Fruit fly (Drosophila melanogaster) whole organism, embryonic: ENCODE data around the gene CG15047.

Experiments used
- CG15269 ChIP-seq: fragments of 200-800 bp; sonication (Bioruptor generic); optimal IDR thresholded peaks from 2 replicates; lab custom pipeline; 2018; ENCODE audit warnings: missing biosample characterization, mild to moderate bottlenecking, missing genetic modification characterization, moderate library complexity
- CG4854 ChIP-seq: fragments of 200-800 bp; sonication (Bioruptor generic); optimal IDR thresholded peaks from 2 replicates; lab custom pipeline; 2016; ENCODE audit warnings: missing biosample characterization, missing genetic modification characterization, inconsistent platforms
- CHES-1-like ChIP-seq: fragments of 200-800 bp; sonication (Bioruptor generic); optimal IDR thresholded peaks from 2 replicates; lab custom pipeline; 2016; ENCODE audit warnings: missing biosample characterization, missing genetic modification characterization
- Dll ChIP-seq: fragments of 200-800 bp; sonication (Bioruptor generic); IDR thresholded peaks from 4 replicates; pipeline ENCODE4 v1.3.6; 2022; ENCODE audit warnings: missing biosample characterization, missing genetic modification characterization; ENCODE audit not compliant: partially characterized antibody
- E2f1 ChIP-seq: fragments of 200-800 bp; sonication (Bioruptor generic); IDR thresholded peaks from 2 replicates; pipeline ENCODE4 v1.3.6; 2022; ENCODE audit warnings: missing biosample characterization, missing genetic modification characterization
- Ets65A ChIP-seq: fragments of 200-800 bp; sonication (Bioruptor generic); peaks from one replicate; lab custom pipeline; 2016; ENCODE audit warnings: missing biosample characterization, missing genetic modification characterization
- insv ChIP-seq, 2 experiments: fragments of 200-800 bp; sonication (Bioruptor generic); optimal IDR thresholded peaks; 3 replicates each; lab custom pipeline; 2016 to 2018; ENCODE audit warnings: missing biosample characterization in 2 of 2, missing genetic modification characterization in 2 of 2
- zen ChIP-seq: fragments of 200-800 bp; sonication (Bioruptor generic); optimal IDR thresholded peaks from 3 replicates; lab custom pipeline; 2018; ENCODE audit warnings: missing biosample characterization, mild to moderate bottlenecking, missing genetic modification characterization, moderate library complexity

DNA sequence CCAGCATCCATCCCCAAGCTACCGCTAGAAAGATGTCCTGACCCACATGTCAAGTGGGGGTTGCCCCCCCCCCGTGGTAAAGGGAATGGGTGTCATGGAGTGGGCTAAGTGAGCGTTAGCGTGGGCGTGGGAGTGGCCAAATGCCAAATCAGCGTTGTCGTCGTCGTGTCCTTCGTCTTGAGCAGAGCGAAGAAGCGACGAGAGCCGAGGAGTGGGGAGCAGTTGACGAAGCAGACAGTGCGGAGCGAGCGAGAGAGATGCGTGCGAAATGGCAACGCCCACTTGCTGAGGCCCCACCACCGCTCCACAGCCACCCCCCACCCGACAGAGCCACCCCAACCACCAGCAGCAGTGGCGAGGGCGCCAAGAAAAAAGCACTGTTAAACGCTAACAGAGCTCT is 46.7 kb downstream of the CG15047 start:
- TF ChIP-seq Ets65A (GFP tag; lab: Kevin White, UChicago) (no peak), E2f1 (no peak), Dll (no peak), insv (GFP tag; optimal IDR thresholded peaks at IDR 0.05; lab: Kevin White, UChicago) (no peak), CHES-1-like (GFP tag; lab: Kevin White, UChicago) (no peak), zen (tag; lab: Kevin White, UChicago) (no peak), CG15269 (tag; lab: Kevin White, UChicago) (no peak), CG4854 (no peak)
